Worm (Caenorhabditis elegans) whole organism, early embryonic: ENCODE measurements around the gene K10C2.12.

ENCODE experiments used
- aly-1 ChIP-seq: sonication (generic microtip); optimal IDR thresholded peaks from 2 replicates; lab custom pipeline; 2016; ENCODE audit warnings: missing genetic modification characterization, missing compliant biosample characterization
- ama-1 ChIP-seq: fragments of 150-350 bp; optimal IDR thresholded peaks from 2 replicates; lab custom pipeline; 2014
- ceh-13 ChIP-seq: fragments of 200-800 bp; sonication (Bioruptor generic); optimal IDR thresholded peaks from 2 replicates; lab custom pipeline; 2018; ENCODE audit warnings: mild to moderate bottlenecking, missing genetic modification characterization, missing compliant biosample characterization
- ceh-36 ChIP-seq: sonication (generic microtip); optimal IDR thresholded peaks from 2 replicates; lab custom pipeline; 2016; ENCODE audit warnings: missing genetic modification characterization, inconsistent platforms, missing compliant biosample characterization
- flt-1 ChIP-seq: fragments of 200-800 bp; sonication (Bioruptor generic); IDR thresholded peaks from 2 replicates; pipeline ENCODE4 v1.3.6; 2022; ENCODE audit warnings: missing genetic modification characterization, missing compliant biosample characterization
- hmg-4 ChIP-seq: fragments of 200-800 bp; sonication (Bioruptor generic); optimal IDR thresholded peaks from 2 replicates; lab custom pipeline; 2018; ENCODE audit warnings: mild to moderate bottlenecking, missing genetic modification characterization, missing compliant biosample characterization
- hnd-1 ChIP-seq: sonication (generic microtip); optimal IDR thresholded peaks from 2 replicates; lab custom pipeline; 2016; ENCODE audit warnings: missing genetic modification characterization, missing compliant biosample characterization
- scrt-1 ChIP-seq: fragments of 200-800 bp; sonication (Bioruptor generic); IDR thresholded peaks from 2 replicates; pipeline ENCODE4 v1.3.6; 2022; ENCODE audit warnings: missing genetic modification characterization, missing compliant biosample characterization
- sea-1 ChIP-seq: fragments of 200-800 bp; sonication (Bioruptor generic); conservative IDR thresholded peaks from 2 replicates; pipeline ENCODE4 v1.3.6; 2022; ENCODE audit warnings: missing genetic modification characterization, missing compliant biosample characterization
- tbx-11 ChIP-seq: fragments of 200-800 bp; sonication (Bioruptor generic); IDR thresholded peaks from 2 replicates; pipeline ENCODE4 v1.3.6; 2022; ENCODE audit warnings: missing genetic modification characterization, missing compliant biosample characterization
- tbx-37 ChIP-seq: fragments of 200-800 bp; sonication (Bioruptor generic); conservative IDR thresholded peaks from 2 replicates; pipeline ENCODE4 v1.3.6; 2022; ENCODE audit warnings: missing genetic modification reagents, missing genetic modification characterization, missing compliant biosample characterization
- tra-4 ChIP-seq: sonication (generic microtip); optimal IDR thresholded peaks from 2 replicates; lab custom pipeline; 2017; ENCODE audit warnings: missing genetic modification characterization, missing compliant biosample characterization

- TF ChIP-seq tbx-37 (no peak), ama-1 (lab: Kevin White, UChicago) (no peak), aly-1 (tag; lab: Kevin White, UChicago) (no peak), scrt-1 (GFP tag; lab: Robert Waterston, UW) (no peak), flt-1 (GFP tag; lab: Robert Waterston, UW) (no peak), sea-1 (no peak), tra-4 (tag; lab: Kevin White, UChicago) (no peak), tbx-11 (GFP tag; lab: Robert Waterston, UW) (no peak), ceh-36 (tag; lab: Kevin White, UChicago) (no peak), hnd-1 (no peak), hmg-4 (no peak), ceh-13 (GFP tag; lab: Kevin White, UChicago) (no peak)
Measured at ce11 chrX:6373348-6373747, 47.2 kb downstream of the K10C2.12 start, which contains the start of gene C03B1.17.
